Fruit fly (Drosophila melanogaster) ovary, adult (tissue): ENCODE measurements around the gene CG33946.

Experiments used
- CG17801 ChIP-seq: fragments of 200-800 bp; optimal IDR thresholded peaks from 2 replicates; lab custom pipeline; 2019; ENCODE audit warnings: missing biosample characterization, mild to moderate bottlenecking, missing genetic modification characterization, moderate library complexity; ENCODE audit not compliant: partially characterized antibody

The CG33946 gene

DNA sequence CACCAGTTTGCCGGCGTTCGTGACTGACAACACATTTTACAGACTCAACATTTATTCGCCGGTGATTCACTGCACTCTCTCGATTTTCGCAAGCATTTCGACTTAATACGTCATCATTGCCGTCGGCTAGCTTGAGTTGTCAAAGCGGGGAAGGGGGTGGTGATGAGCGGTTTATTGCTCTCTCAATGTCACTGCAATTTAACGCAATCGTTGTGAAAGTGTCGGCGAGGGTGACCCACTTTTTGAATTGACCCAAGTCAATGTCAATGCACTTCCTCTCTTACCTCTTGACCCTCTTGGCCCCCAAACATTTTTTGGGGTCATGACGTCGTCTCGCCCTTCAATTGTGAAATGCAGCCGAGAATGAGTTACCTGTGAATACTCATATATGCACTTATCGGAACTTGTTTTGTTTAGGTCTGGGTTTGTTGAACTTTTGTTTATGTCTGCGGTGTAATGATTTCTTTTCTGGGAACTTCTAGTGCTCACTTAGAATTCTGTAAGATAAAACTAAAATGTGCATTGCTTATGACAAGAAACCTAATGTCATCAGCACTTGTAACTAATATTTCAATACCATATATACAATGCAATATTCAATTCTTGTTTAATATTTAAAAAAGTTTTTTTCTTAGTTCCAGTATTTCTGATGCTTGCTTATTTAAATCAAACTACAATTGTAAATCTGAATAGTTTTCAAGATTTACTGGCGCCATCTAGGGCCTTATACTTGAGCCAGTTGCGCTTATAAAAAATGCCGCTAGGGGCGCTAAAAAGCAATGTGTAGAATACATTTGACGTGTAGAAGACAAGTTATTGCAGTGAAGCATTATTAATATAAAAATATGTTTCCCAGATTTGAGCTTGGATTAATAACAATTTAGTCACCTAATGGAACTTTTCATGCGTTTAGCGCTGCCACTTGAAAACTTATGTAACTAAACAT lies 43.8 kb downstream of the CG33946 start:
- no peak for TF ChIP-seq CG17801 (GFP tag; lab: Kevin White, UChicago)

DNA sequence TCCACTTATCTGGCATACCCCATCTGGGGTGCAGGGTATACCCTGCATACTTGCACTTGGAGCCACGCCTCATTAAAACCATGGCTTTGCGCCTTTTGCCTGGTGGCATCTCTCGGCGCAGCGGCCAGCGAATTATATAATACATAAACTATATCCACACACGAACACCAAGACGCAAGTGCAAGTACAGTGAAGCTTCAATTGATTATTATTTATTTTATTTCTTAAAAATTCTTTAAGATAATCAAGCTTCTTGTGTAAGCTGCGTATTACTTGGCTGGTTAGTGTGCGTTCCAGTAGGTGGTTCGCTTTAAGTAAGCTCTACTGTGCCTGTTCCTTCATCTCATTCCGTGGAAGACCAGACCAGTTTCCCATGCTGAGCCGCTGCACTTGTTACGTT lies 45.9 kb downstream of the CG33946 start:
- TF ChIP-seq CG17801 (GFP tag; lab: Kevin White, UChicago) = no peak

DNA sequence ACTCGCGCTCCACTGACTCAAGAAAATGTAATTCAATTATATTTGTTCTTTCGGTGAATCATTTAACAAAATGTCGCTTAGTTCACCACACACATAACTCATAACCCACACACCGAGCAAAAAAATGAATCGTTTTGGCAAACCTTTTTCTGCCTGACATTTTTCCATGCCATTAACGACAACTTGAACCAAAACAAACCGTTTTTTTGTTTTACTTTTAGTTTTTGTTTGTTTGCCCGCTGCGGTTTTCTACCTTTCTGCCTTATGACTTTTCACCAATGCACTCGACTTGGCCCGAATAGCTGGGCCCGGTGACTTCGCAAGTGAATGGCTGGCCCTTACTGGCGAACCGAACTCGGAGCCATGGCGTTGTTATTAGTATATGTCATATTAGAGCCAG lies 47.1 kb downstream of the CG33946 start:
- TF ChIP-seq CG17801 (GFP tag; lab: Kevin White, UChicago) = no peak

DNA sequence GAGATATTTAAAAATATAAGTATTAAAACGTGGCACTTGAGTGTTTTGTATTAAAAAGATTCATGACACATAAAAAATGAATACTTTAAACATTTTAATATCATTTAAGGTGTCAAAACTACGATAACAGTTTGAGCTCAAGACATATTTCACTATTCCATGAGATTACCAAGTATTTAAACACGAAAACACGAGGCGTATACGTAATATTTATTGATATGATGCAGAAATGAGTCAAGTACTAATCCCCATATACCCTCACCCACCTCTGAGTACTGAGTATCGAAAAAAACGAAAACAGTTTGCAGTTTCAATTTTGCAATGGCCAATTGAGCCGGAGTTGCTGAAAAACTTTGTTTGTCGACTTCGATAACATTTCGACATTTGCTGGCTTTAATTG lies 47.7 kb downstream of the CG33946 start:
- TF ChIP-seq CG17801 (GFP tag; lab: Kevin White, UChicago) = no peak

DNA sequence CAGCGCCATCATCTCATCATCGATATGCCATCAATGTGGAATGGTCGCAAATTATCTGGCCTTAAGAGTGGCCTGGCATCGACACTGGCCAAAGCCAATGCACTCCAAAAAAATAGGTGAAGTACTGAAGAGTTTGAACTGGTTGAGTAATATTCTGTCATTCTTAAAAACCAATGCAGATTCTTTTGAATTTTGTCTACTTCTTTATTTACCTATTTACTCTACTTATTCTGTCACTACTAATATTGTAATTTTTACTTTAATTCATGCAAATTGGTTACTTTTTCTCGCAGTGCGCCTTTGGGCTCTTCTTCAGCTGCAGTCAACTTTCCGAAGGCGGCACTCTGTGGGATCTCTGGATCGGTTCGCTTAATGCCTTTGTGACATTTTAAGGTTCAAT lies 48.6 kb downstream of the CG33946 start:
- TF ChIP-seq CG17801 (GFP tag; lab: Kevin White, UChicago) = no peak

DNA sequence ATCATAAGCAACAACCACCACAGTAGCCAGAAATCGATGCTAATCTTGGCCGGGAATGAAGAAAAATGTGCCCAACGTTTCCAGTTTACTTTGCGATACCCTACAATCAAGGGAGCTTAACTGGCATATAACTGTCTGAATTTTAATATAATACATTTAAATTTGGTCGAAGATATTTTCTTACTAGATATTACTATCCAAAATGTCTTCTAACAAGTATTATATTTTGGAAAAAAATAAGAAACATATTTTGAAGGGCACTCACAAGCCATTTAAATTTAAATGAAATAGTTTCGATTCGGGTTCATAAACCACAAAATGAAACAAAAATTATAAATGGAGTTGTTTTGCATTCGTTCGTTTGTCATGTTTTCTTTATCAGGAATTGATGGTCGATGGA lies 49.9 kb downstream of the CG33946 start:
- TF ChIP-seq CG17801 (GFP tag; lab: Kevin White, UChicago) = no peak
